Worm (Caenorhabditis elegans): ENCODE measurements around the gene fbxa-59.

Gene fbxa-59

DNA sequence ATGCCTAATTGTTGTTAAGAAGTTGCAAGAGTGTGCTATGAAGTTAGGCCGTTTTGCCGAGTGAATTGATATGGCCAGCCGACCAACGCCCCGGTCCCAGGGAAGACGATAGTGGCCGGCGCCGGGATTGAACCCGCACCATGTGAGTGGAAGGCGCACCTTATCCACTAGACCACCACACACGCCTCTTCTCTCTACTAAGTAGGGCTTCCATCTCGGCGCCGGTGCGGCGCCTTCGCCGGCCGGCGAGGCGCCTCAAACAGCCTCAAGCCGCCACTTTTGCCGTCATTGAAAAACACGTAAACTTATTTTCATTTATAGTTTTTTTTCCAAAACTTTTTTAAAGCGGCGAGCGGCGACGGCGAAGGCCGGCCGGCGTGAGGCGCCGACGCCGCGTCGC is 35.6 kb upstream of the fbxa-59 start:
- TF ChIP-seq ama-1 (optimal IDR thresholded peaks at IDR 0.05) (no peak), unc-62 (GFP tag; optimal IDR thresholded peaks at IDR 0.05) (no peak), lin-15B (tag; optimal IDR thresholded peaks at IDR 0.05) (no peak), fos-1 (tag; optimal IDR thresholded peaks at IDR 0.05) (no peak), ceh-9 (tag; optimal IDR thresholded peaks at IDR 0.05) (no peak), mml-1 (tag; optimal IDR thresholded peaks at IDR 0.05) (no peak), nhr-77 (tag; optimal IDR thresholded peaks at IDR 0.05) (no peak), skn-1 (tag; optimal IDR thresholded peaks at IDR 0.05) (no peak), nhr-11 (tag; optimal IDR thresholded peaks at IDR 0.05) (no peak), nhr-67 (tag; optimal IDR thresholded peaks at IDR 0.05) (no peak)

- no peak for TF ChIP-seq lin-39 (tag; optimal IDR thresholded peaks at IDR 0.05)
- TF ChIP-seq fkh-10 (GFP tag; optimal IDR thresholded peaks at IDR 0.05) = no peak
- no peak for TF ChIP-seq sea-2 (GFP tag; optimal IDR thresholded peaks at IDR 0.05)
- no peak for TF ChIP-seq snpc-4 (tag; optimal IDR thresholded peaks at IDR 0.05)
- TF ChIP-seq hmg-11 (tag; optimal IDR thresholded peaks at IDR 0.05) = no peak
- no peak for TF ChIP-seq zag-1 (tag; optimal IDR thresholded peaks at IDR 0.05)
- no peak for TF ChIP-seq fos-1 (tag; optimal IDR thresholded peaks at IDR 0.05)
- no peak for TF ChIP-seq R02D3.7 (tag; optimal IDR thresholded peaks at IDR 0.05)
Measured at ce11 chrIII:970928-971327, 27.7 kb upstream of the fbxa-59 start.

DNA sequence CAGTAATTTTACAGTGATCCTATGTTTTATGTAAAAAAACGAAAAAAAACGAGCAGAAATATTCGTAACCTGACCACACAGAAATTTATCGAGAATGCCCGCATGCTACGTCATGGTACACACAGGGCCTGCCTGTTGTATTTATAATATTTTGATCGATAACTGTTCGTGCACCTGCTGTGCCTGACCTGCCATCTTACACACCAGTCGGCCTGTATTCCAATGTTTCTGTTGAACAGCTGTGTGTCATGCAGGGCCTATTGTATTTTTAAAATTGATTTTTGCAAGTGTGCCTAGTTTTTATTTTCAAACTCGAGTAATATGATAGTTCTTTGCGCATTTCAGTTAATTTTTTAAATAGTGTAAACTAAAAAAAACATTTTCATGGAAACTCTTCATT is 23.0 kb upstream of the fbxa-59 start:
- no peak for TF ChIP-seq nhr-11 (tag; optimal IDR thresholded peaks at IDR 0.05)
- no peak for TF ChIP-seq eor-1 (tag; optimal IDR thresholded peaks at IDR 0.05)
- no peak for TF ChIP-seq nhr-28 (tag; optimal IDR thresholded peaks at IDR 0.05)
- TF ChIP-seq ztf-11 (tag; optimal IDR thresholded peaks at IDR 0.05) = no peak
- TF ChIP-seq zag-1 (tag; optimal IDR thresholded peaks at IDR 0.05) = no peak
- TF ChIP-seq tbx-2 (tag; optimal IDR thresholded peaks at IDR 0.05) = no peak
- no peak for TF ChIP-seq ama-1 (optimal IDR thresholded peaks at IDR 0.05)
- no peak for TF ChIP-seq fkh-10 (GFP tag; optimal IDR thresholded peaks at IDR 0.05)
- no peak for TF ChIP-seq mml-1 (tag; optimal IDR thresholded peaks at IDR 0.05)
- no peak for TF ChIP-seq unc-39 (tag; optimal IDR thresholded peaks at IDR 0.05)
- no peak for TF ChIP-seq elt-3 (tag; optimal IDR thresholded peaks at IDR 0.05)
- TF ChIP-seq daf-12 (tag; optimal IDR thresholded peaks at IDR 0.05) = no peak

DNA sequence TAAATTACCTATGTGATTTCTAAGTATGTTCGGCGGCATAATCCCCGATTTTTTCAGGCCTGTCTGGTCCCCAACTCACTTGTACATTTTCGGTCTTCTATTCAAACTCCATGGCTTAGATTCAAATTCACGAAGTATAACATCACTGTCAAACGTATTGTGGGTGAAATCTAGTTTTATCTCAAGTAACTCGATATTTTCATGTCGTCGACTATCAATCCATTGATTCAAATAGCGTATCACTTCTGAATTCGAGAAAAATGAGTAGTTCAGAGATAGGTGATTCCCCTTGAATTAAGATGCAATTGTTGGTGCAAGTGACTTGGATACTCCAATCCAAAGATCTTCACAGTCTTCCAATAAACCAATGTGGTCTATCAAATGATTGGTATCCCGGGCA is 21.4 kb upstream of the fbxa-59 start:
- TF ChIP-seq fos-1 (tag; optimal IDR thresholded peaks at IDR 0.05) (no peak), nhr-25 (tag; optimal IDR thresholded peaks at IDR 0.05) (no peak), pqm-1 (tag; optimal IDR thresholded peaks at IDR 0.05) (no peak), ceh-9 (tag; optimal IDR thresholded peaks at IDR 0.05) (no peak), unc-62 (GFP tag; optimal IDR thresholded peaks at IDR 0.05) (no peak), nhr-77 (tag; optimal IDR thresholded peaks at IDR 0.05) (no peak), lin-15B (tag; optimal IDR thresholded peaks at IDR 0.05) (no peak)

DNA sequence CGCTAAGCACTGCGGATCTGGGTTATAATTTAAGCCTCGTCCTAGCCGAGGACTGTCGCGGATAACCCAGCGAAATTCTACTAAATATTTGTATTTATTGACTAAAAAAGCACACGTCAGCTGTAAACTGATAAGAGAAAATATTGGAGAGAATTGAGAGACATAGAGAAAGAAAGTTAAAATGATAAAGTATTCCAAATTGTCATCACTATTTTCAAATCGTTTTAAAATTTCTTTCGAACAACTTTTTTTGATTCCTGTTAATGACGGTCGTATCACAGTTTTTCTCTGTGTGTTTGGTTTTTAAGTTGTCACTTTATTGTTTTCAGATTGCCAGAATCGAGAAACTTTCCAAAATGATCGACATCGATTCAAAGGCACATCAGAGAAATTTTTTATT is 18.7 kb upstream of the fbxa-59 start, which contains the start of gene fbxa-51:
TSS of gene fbxa-51 (plus strand) at position 322 of the 400 bp plus-strand sequence.
- TF ChIP-seq nhr-43 (tag; optimal IDR thresholded peaks at IDR 0.05; ENCODE audit: poor library complexity, severe bottlenecking) (no peak), elt-2 (tag; optimal IDR thresholded peaks at IDR 0.05) (peak; percentile 58)

DNA sequence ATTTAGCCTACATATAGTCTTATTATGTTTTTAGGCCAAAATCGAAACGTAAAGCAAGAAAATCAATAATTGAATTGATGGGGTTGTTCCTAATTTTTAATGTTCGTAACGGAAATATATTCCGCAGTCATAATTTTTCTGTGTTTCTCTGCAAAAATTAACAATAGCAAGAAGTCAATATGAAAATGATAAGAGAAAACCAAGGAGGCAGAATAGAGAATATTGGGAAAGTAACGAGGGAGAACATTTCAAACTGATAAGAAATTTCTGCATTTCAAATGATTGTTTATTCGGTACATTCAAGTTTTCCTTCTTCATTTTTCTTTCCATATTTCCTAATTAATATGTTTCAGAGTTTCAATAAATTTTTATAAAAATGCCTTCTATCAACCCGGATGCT is 12.7 kb upstream of the fbxa-59 start, which contains the start of gene fbxa-54:
TSS of gene fbxa-54 (plus strand) at position 354 of the 400 bp plus-strand sequence.
- TF ChIP-seq nhr-67 (tag; optimal IDR thresholded peaks at IDR 0.05) (no peak), pha-4 (tag; optimal IDR thresholded peaks at IDR 0.05) (peak; percentile 66), elt-2 (tag; optimal IDR thresholded peaks at IDR 0.05) (peak; percentile 70)

- TF ChIP-seq unc-62 (GFP tag; optimal IDR thresholded peaks at IDR 0.05) (no peak), pqm-1 (tag; optimal IDR thresholded peaks at IDR 0.05) (no peak), daf-12 (tag; optimal IDR thresholded peaks at IDR 0.05) (no peak)
Measured at ce11 chrIII:954553-954952, 11.3 kb upstream of the fbxa-59 start, which contains the start of the genes T12B5.15 and T12B5.14. Gene T12B5.15 (minus strand): TSS chrIII:954653. Gene T12B5.14 (plus strand): TSS chrIII:954873.

Data from whole organism, L3 larva.